Worm (Caenorhabditis elegans) whole organism, midembryonic: ENCODE data around the gene F38H4.3.

Source experiments
- T22C8.4 ChIP-seq: fragments of 200-800 bp; sonication (Bioruptor generic); IDR thresholded peaks from 2 replicates; pipeline ENCODE4 v1.3.6; 2022; ENCODE audit warnings: missing genetic modification characterization, missing compliant biosample characterization
- flt-1 ChIP-seq: fragments of 200-800 bp; sonication (Bioruptor generic); IDR thresholded peaks from 2 replicates; pipeline ENCODE4 v1.3.6; 2022; ENCODE audit warnings: missing genetic modification characterization, missing compliant biosample characterization
- klf-2 ChIP-seq: fragments of 200-800 bp; sonication (Bioruptor generic); conservative IDR thresholded peaks from 2 replicates; pipeline ENCODE4 v1.3.6; 2022; ENCODE audit warnings: missing genetic modification reagents, missing genetic modification characterization, missing compliant biosample characterization
- med-1 ChIP-seq: sonication (generic microtip); optimal IDR thresholded peaks from 2 replicates; lab custom pipeline; 2017; ENCODE audit warnings: missing genetic modification characterization, mild to moderate bottlenecking, missing compliant biosample characterization, antibody characterized with exemption, missing genetic modification reagents; ENCODE audit not compliant: insufficient read depth
- tab-1 ChIP-seq: fragments of 200-800 bp; sonication (Bioruptor generic); IDR thresholded peaks from 2 replicates; pipeline ENCODE4 v1.3.6; 2022; ENCODE audit warnings: missing genetic modification characterization, missing compliant biosample characterization
- ztf-23 ChIP-seq: fragments of 200-800 bp; sonication (Bioruptor generic); IDR thresholded peaks from 2 replicates; pipeline ENCODE4 v1.3.6; 2022; ENCODE audit warnings: missing genetic modification reagents, missing genetic modification characterization, missing compliant biosample characterization
- ztf-29 ChIP-seq: fragments of 200-800 bp; sonication (Bioruptor generic); IDR thresholded peaks from 2 replicates; pipeline ENCODE4 v1.3.6; 2022; ENCODE audit warnings: missing genetic modification reagents, missing genetic modification characterization, missing compliant biosample characterization

- TF ChIP-seq ztf-29 = no peak
- no peak for TF ChIP-seq T22C8.4
- no peak for TF ChIP-seq flt-1
- TF ChIP-seq tab-1 (GFP tag; lab: Robert Waterston, UW) = no peak
- no peak for TF ChIP-seq med-1 (GFP tag; lab: Kevin White, UChicago)
- TF ChIP-seq ztf-23 (GFP tag; lab: Robert Waterston, UW) = no peak
- no peak for TF ChIP-seq klf-2 (GFP tag; lab: Robert Waterston, UW)
Measured at ce11 chrIV:11882534-11882933, 40.3 kb downstream of the F38H4.3 start.
